Worm (Caenorhabditis elegans) whole organism, L3 larva: ENCODE results near the gene elli-1.

Experiments
- R02D3.7 ChIP-seq: fragments of 150-350 bp; optimal IDR thresholded peaks from 2 replicates; lab custom pipeline; 2014; ENCODE audit warnings: missing biosample characterization, missing genetic modification characterization
- ZK546.5 ChIP-seq: sonication (generic microtip); optimal IDR thresholded peaks from 2 replicates; lab custom pipeline; 2017; ENCODE audit warnings: missing biosample characterization, missing genetic modification characterization
- aly-2 ChIP-seq: fragments of 150-350 bp; optimal IDR thresholded peaks from 2 replicates; lab custom pipeline; 2014; ENCODE audit warnings: missing biosample characterization, missing genetic modification characterization
- ama-1 ChIP-seq: fragments of 150-350 bp; optimal IDR thresholded peaks from 2 replicates; lab custom pipeline; 2018
- ceh-16 ChIP-seq: sonication (generic microtip); optimal IDR thresholded peaks from 2 replicates; lab custom pipeline; 2017; ENCODE audit warnings: missing biosample characterization, missing genetic modification characterization
- ceh-28 ChIP-seq: fragments of 150-350 bp; optimal IDR thresholded peaks from 2 replicates; lab custom pipeline; 2014; ENCODE audit warnings: missing biosample characterization, missing genetic modification reagents, missing genetic modification characterization
- ceh-82 ChIP-seq: fragments of 150-350 bp; optimal IDR thresholded peaks from 2 replicates; lab custom pipeline; 2014; ENCODE audit warnings: missing biosample characterization, missing genetic modification characterization
- ceh-9 ChIP-seq: sonication (generic microtip); optimal IDR thresholded peaks from 2 replicates; lab custom pipeline; 2018; ENCODE audit warnings: missing biosample characterization, missing genetic modification characterization
- daf-12 ChIP-seq: fragments of 150-350 bp; optimal IDR thresholded peaks from 2 replicates; lab custom pipeline; 2014; ENCODE audit warnings: missing biosample characterization, missing genetic modification reagents, missing genetic modification characterization
- egl-27 ChIP-seq: sonication (generic microtip); optimal IDR thresholded peaks from 4 replicates; lab custom pipeline; 2017; ENCODE audit warnings: missing biosample characterization, missing genetic modification reagents, missing genetic modification characterization
- egl-5 ChIP-seq: fragments of 150-350 bp; optimal IDR thresholded peaks from 2 replicates; lab custom pipeline; 2017; ENCODE audit warnings: missing biosample characterization, missing genetic modification reagents, missing genetic modification characterization, inconsistent platforms
- elt-1 ChIP-seq: fragments of 150-350 bp; optimal IDR thresholded peaks from 2 replicates; lab custom pipeline; 2014; ENCODE audit warnings: missing biosample characterization, missing genetic modification characterization
- elt-2 ChIP-seq: sonication (generic microtip); optimal IDR thresholded peaks from 2 replicates; lab custom pipeline; 2016; ENCODE audit warnings: missing genetic modification reagents, mild to moderate bottlenecking, missing genetic modification characterization, missing compliant biosample characterization
- elt-3 ChIP-seq, 3 experiments: fragments of 150-350 bp in 1 of 3; sonication (generic microtip) in 2 of 3; optimal IDR thresholded peaks; 2 replicates in 2 of 3; 4 replicates in 1 of 3; lab custom pipeline; 2014 to 2017; ENCODE audit warnings: missing biosample characterization in 3 of 3, missing genetic modification characterization in 3 of 3
- eor-1 ChIP-seq, 2 experiments: fragments of 150-350 bp; optimal IDR thresholded peaks; 2 replicates each; lab custom pipeline; 2014 to 2018; ENCODE audit warnings: missing biosample characterization in 2 of 2, missing genetic modification characterization in 2 of 2
- fkh-10 ChIP-seq: sonication (generic microtip); optimal IDR thresholded peaks from 2 replicates; lab custom pipeline; 2017; ENCODE audit warnings: missing biosample characterization, missing genetic modification reagents, missing genetic modification characterization
- fkh-2 ChIP-seq: fragments of 150-350 bp; optimal IDR thresholded peaks from 2 replicates; lab custom pipeline; 2014; ENCODE audit warnings: missing biosample characterization, missing genetic modification reagents, missing genetic modification characterization
- fos-1 ChIP-seq: fragments of 150-350 bp; optimal IDR thresholded peaks from 2 replicates; lab custom pipeline; 2014; ENCODE audit warnings: missing biosample characterization, missing genetic modification characterization
- hmg-11 ChIP-seq: sonication (generic microtip); optimal IDR thresholded peaks from 2 replicates; lab custom pipeline; 2016; ENCODE audit warnings: missing genetic modification characterization, missing compliant biosample characterization
- jun-1 ChIP-seq: fragments of 150-350 bp; optimal IDR thresholded peaks from 2 replicates; lab custom pipeline; 2014; ENCODE audit warnings: missing biosample characterization, missing genetic modification reagents, missing genetic modification characterization
- lin-15B ChIP-seq: fragments of 150-350 bp; optimal IDR thresholded peaks from 2 replicates; lab custom pipeline; 2014; ENCODE audit warnings: missing biosample characterization, missing genetic modification characterization
- lin-39 ChIP-seq: fragments of 150-350 bp; optimal IDR thresholded peaks from 2 replicates; lab custom pipeline; 2018; ENCODE audit warnings: missing biosample characterization, missing genetic modification reagents, missing genetic modification characterization
- lsy-12 ChIP-seq: sonication (generic microtip); optimal IDR thresholded peaks from 2 replicates; lab custom pipeline; 2016; ENCODE audit warnings: mild to moderate bottlenecking, missing genetic modification characterization, missing compliant biosample characterization
- mdl-1 ChIP-seq: fragments of 150-350 bp; optimal IDR thresholded peaks from 2 replicates; lab custom pipeline; 2014; ENCODE audit warnings: missing biosample characterization, missing genetic modification characterization
- mml-1 ChIP-seq: fragments of 150-350 bp; sonication (generic microtip); optimal IDR thresholded peaks from 3 replicates; lab custom pipeline; 2014; ENCODE audit warnings: missing biosample characterization, missing genetic modification characterization
- nfya-1 ChIP-seq: sonication (generic microtip); optimal IDR thresholded peaks from 2 replicates; lab custom pipeline; 2017; ENCODE audit warnings: missing genetic modification characterization, mild to moderate bottlenecking, missing compliant biosample characterization, antibody characterized with exemption, moderate library complexity; ENCODE audit not compliant: insufficient read depth
- nhr-11 ChIP-seq: fragments of 150-350 bp; optimal IDR thresholded peaks from 2 replicates; lab custom pipeline; 2014; ENCODE audit warnings: missing biosample characterization, missing genetic modification characterization
- nhr-12 ChIP-seq: fragments of 150-350 bp; optimal IDR thresholded peaks from 2 replicates; lab custom pipeline; 2014; ENCODE audit warnings: missing biosample characterization, missing genetic modification characterization
- nhr-23 ChIP-seq: fragments of 150-350 bp; optimal IDR thresholded peaks from 2 replicates; lab custom pipeline; 2014; ENCODE audit warnings: missing biosample characterization, missing genetic modification reagents, missing genetic modification characterization
- nhr-237 ChIP-seq: fragments of 150-350 bp; optimal IDR thresholded peaks from 2 replicates; lab custom pipeline; 2014; ENCODE audit warnings: missing biosample characterization, missing genetic modification characterization
- nhr-25 ChIP-seq: sonication (generic microtip); optimal IDR thresholded peaks from 2 replicates; lab custom pipeline; 2017; ENCODE audit warnings: missing biosample characterization, missing genetic modification characterization
- nhr-28 ChIP-seq: fragments of 150-350 bp; optimal IDR thresholded peaks from 2 replicates; lab custom pipeline; 2014; ENCODE audit warnings: missing biosample characterization, missing genetic modification characterization
- nhr-43 ChIP-seq: sonication (generic microtip); optimal IDR thresholded peaks from 2 replicates; lab custom pipeline; 2016; ENCODE audit warnings: mild to moderate bottlenecking, missing genetic modification characterization, missing compliant biosample characterization; ENCODE audit not compliant: poor library complexity, severe bottlenecking
- nhr-67 ChIP-seq: fragments of 150-350 bp; optimal IDR thresholded peaks from 2 replicates; lab custom pipeline; 2014; ENCODE audit warnings: missing biosample characterization, missing genetic modification characterization
- nhr-76 ChIP-seq: fragments of 150-350 bp; sonication (generic microtip); optimal IDR thresholded peaks from 5 replicates; lab custom pipeline; 2014; ENCODE audit warnings: missing biosample characterization, missing genetic modification characterization
- nhr-77 ChIP-seq: fragments of 150-350 bp; optimal IDR thresholded peaks from 2 replicates; lab custom pipeline; 2014; ENCODE audit warnings: missing biosample characterization, missing genetic modification characterization
- pha-4 ChIP-seq: fragments of 150-350 bp; optimal IDR thresholded peaks from 2 replicates; lab custom pipeline; 2014; ENCODE audit warnings: missing biosample characterization, missing genetic modification reagents, missing genetic modification characterization
- pqm-1 ChIP-seq: fragments of 150-350 bp; optimal IDR thresholded peaks from 2 replicates; lab custom pipeline; 2017; ENCODE audit warnings: missing biosample characterization, missing genetic modification characterization, inconsistent platforms
- sea-2 ChIP-seq: fragments of 150-350 bp; sonication (generic microtip); optimal IDR thresholded peaks from 4 replicates; lab custom pipeline; 2014; ENCODE audit warnings: missing biosample characterization, missing genetic modification reagents, missing genetic modification characterization
- skn-1 ChIP-seq: fragments of 150-350 bp; optimal IDR thresholded peaks from 2 replicates; lab custom pipeline; 2014; ENCODE audit warnings: missing biosample characterization, missing genetic modification characterization
- snpc-4 ChIP-seq: fragments of 150-350 bp; optimal IDR thresholded peaks from 2 replicates; lab custom pipeline; 2014; ENCODE audit warnings: missing biosample characterization, missing genetic modification characterization
- tbx-2 ChIP-seq: sonication (generic microtip); optimal IDR thresholded peaks from 2 replicates; lab custom pipeline; 2016; ENCODE audit warnings: mild to moderate bottlenecking, missing genetic modification characterization, missing compliant biosample characterization
- unc-39 ChIP-seq: sonication (generic microtip); optimal IDR thresholded peaks from 4 replicates; lab custom pipeline; 2017; ENCODE audit warnings: missing biosample characterization, missing genetic modification characterization
- unc-62 ChIP-seq: fragments of 150-350 bp; sonication (generic microtip); optimal IDR thresholded peaks from 4 replicates; lab custom pipeline; 2014; ENCODE audit warnings: missing biosample characterization, missing genetic modification reagents, missing genetic modification characterization
- zag-1 ChIP-seq: fragments of 150-350 bp; optimal IDR thresholded peaks from 2 replicates; lab custom pipeline; 2014; ENCODE audit warnings: missing biosample characterization, missing genetic modification characterization
- ztf-11 ChIP-seq: fragments of 150-350 bp; optimal IDR thresholded peaks from 2 replicates; lab custom pipeline; 2014; ENCODE audit warnings: missing biosample characterization, missing genetic modification characterization
- ztf-4 ChIP-seq: fragments of 150-350 bp; optimal IDR thresholded peaks from 2 replicates; lab custom pipeline; 2014; ENCODE audit warnings: missing biosample characterization, missing genetic modification characterization

The elli-1 gene

DNA sequence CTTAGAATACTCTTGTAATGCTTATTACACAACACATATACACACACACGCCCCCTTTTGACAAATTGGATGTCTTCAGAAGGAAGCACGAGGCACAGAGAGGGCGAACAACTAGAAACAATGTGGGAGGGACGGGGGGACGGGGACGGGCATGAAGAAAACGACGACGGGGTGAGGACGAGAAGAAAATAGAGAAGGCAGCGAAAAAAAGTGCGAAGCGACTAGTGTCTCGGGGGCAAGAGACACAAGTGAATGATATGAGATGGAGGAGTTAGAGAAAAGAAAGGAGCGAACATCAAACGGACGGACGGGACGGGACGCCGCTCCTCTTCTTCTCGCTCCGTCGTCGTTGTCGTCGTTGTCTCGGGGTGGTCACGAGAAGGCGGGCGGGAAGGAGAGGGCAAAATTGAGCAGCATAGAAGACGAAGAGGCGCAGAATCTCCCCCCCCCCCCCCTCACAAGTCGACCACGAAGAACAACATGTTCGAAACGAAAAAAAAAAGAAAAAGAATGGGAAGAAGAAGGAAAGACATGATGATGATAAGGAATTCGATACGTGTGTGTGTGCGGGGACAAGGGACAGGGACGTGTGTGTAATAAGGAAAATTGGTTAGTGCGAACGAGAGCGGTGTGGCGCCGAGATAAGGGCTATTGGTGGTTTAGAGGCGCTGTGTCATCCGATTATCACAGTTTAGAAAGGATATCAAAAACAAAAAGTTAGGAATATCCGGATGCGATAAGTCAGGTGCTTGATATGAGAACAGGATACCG is 40.5 kb upstream of the elli-1 start (continued):
- TF ChIP-seq nhr-237 (tag; lab: Kevin White, UChicago): no peak
- no peak for TF ChIP-seq mml-1 (tag; lab: Kevin White, UChicago)
- no peak for TF ChIP-seq aly-2
- peak; percentile 79 for TF ChIP-seq lin-39
- no peak for TF ChIP-seq fos-1 (tag; lab: Kevin White, UChicago)

DNA sequence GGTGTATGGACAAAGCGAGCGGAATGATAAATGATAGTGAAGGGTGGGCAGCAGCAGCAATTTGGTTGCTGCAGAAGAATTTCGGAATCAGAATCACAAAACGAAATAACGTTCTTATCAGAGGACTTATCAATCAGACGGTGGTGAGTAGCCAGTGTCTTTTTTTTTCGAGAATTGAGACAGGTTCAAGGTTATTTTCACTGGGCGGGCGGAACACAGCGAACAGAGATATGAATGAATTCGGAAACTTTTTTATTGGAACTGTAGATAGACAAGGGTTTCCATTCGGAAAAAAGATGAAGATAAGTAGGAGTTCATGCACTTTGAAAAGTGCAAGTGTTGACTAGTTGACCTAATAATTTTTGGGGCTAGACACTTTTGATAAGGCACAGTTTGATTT is 38.6 kb upstream of the elli-1 start:
- TF ChIP-seq ZK546.5 (no peak), pha-4 (tag; lab: Kevin White, UChicago) (no peak), nhr-23 (tag; lab: Kevin White, UChicago) (peak; percentile 93), egl-5 (tag; lab: Kevin White, UChicago) (no peak), lin-15B (tag; lab: Kevin White, UChicago) (no peak), elt-1 (tag; lab: Kevin White, UChicago) (peak; percentile 37), zag-1 (no peak), mml-1 (tag; lab: Kevin White, UChicago) (no peak), lsy-12 (tag; lab: Kevin White, UChicago) (peak; percentile 11), nhr-11 (no peak), ztf-11 (tag; lab: Kevin White, UChicago) (no peak), snpc-4 (tag; lab: Kevin White, UChicago) (no peak), unc-39 (tag; lab: Kevin White, UChicago) (no peak), fkh-10 (GFP tag; lab: Kevin White, UChicago) (no peak), nhr-67 (tag; lab: Kevin White, UChicago) (no peak), ceh-9 (no peak), ceh-82 (tag; lab: Kevin White, UChicago) (no peak), nhr-43 (tag; lab: Kevin White, UChicago) (peak; percentile 63), lin-39 (no peak), ceh-16 (tag; lab: Kevin White, UChicago) (no peak), daf-12 (tag; lab: Kevin White, UChicago) (peak; percentile 52), egl-27 (tag; lab: Kevin White, UChicago) (peak; percentile 40), tbx-2 (tag; lab: Kevin White, UChicago) (no peak), nhr-25 (tag; lab: Kevin White, UChicago) (peak; percentile 77), fkh-2 (tag; lab: Kevin White, UChicago) (no peak), pqm-1 (tag; lab: Kevin White, UChicago) (peak; percentile 24), nfya-1 (tag; lab: Kevin White, UChicago) (peak; percentile 5), fos-1 (tag; lab: Kevin White, UChicago) (no peak), nhr-76 (tag; lab: Kevin White, UChicago) (no peak), aly-2 (no peak), elt-3 (tag; optimal IDR thresholded peaks at IDR 0.05; lab: Kevin White, UChicago) (peak; percentile 37 to 99 (median 61)), ama-1 (lab: Kevin White, UChicago) (peak; percentile 69), nhr-77 (tag; lab: Kevin White, UChicago) (no peak), nhr-28 (tag; lab: Kevin White, UChicago) (no peak), unc-62 (GFP tag; lab: Kevin White, UChicago) (peak; percentile 8), eor-1 (tag; optimal IDR thresholded peaks at IDR 0.05; lab: Kevin White, UChicago) (no peak), nhr-237 (tag; lab: Kevin White, UChicago) (no peak), hmg-11 (tag; lab: Kevin White, UChicago) (peak; percentile 8), jun-1 (peak; percentile 24), mdl-1 (tag; lab: Kevin White, UChicago) (no peak), ztf-4 (tag; lab: Kevin White, UChicago) (no peak), nhr-12 (no peak), R02D3.7 (tag; lab: Kevin White, UChicago) (no peak), elt-2 (tag; lab: Kevin White, UChicago) (peak; percentile 70), skn-1 (tag; lab: Kevin White, UChicago) (no peak), ceh-28 (peak; percentile 3), sea-2 (GFP tag; lab: Kevin White, UChicago) (no peak)
